Fruit fly (Drosophila melanogaster) whole organism, pupa: ENCODE measurements around the gene CG15347.

Source experiments
- CG10348 ChIP-seq: fragments of 200-800 bp; sonication (Bioruptor generic); IDR thresholded peaks from 2 replicates; pipeline ENCODE4 v1.3.6; 2022; ENCODE audit warnings: missing biosample characterization, missing genetic modification characterization
- CG12605 ChIP-seq: fragments of 200-800 bp; sonication (Bioruptor generic); IDR thresholded peaks from 2 replicates; pipeline ENCODE4 v1.3.6; 2022; ENCODE audit warnings: missing biosample characterization, missing genetic modification characterization
- CG13204 ChIP-seq: fragments of 200-800 bp; sonication (Bioruptor generic); optimal IDR thresholded peaks from 2 replicates; lab custom pipeline; 2018; ENCODE audit warnings: missing biosample characterization, mild to moderate bottlenecking, missing genetic modification characterization, moderate library complexity
- CG14655 ChIP-seq: fragments of 200-800 bp; sonication (Bioruptor generic); optimal IDR thresholded peaks from 3 replicates; lab custom pipeline; 2017; ENCODE audit warnings: mild to moderate bottlenecking, missing biosample characterization, missing genetic modification reagents, missing genetic modification characterization
- CG15710 ChIP-seq: fragments of 200-800 bp; sonication (Bioruptor generic); optimal IDR thresholded peaks from 2 replicates; lab custom pipeline; 2018; ENCODE audit warnings: missing biosample characterization, mild to moderate bottlenecking, missing genetic modification characterization, moderate library complexity
- CG17806 ChIP-seq: fragments of 200-800 bp; sonication (Bioruptor generic); optimal IDR thresholded peaks from 2 replicates; lab custom pipeline; 2018; ENCODE audit warnings: missing biosample characterization, mild to moderate bottlenecking, missing genetic modification characterization, moderate library complexity
- CG32121 ChIP-seq: fragments of 200-800 bp; sonication (Bioruptor generic); IDR thresholded peaks from 2 replicates; pipeline ENCODE4 v1.3.6; 2022; ENCODE audit warnings: missing biosample characterization, missing genetic modification characterization
- CG34367 ChIP-seq: fragments of 200-800 bp; sonication (Bioruptor generic); optimal IDR thresholded peaks from 2 replicates; lab custom pipeline; 2018; ENCODE audit warnings: missing biosample characterization, mild to moderate bottlenecking, missing genetic modification characterization
- CG4496 ChIP-seq: fragments of 200-800 bp; sonication (Bioruptor generic); IDR thresholded peaks from 3 replicates; pipeline ENCODE4 v1.3.6; 2022; ENCODE audit warnings: missing biosample characterization, missing genetic modification characterization
- CG8159 ChIP-seq: fragments of 200-800 bp; sonication (Bioruptor generic); optimal IDR thresholded peaks from 3 replicates; lab custom pipeline; 2018; ENCODE audit warnings: missing biosample characterization, mild to moderate bottlenecking, missing genetic modification characterization, moderate library complexity
- CG8301 ChIP-seq: fragments of 200-800 bp; sonication (Bioruptor generic); optimal IDR thresholded peaks from 2 replicates; lab custom pipeline; 2018; ENCODE audit warnings: missing biosample characterization, mild to moderate bottlenecking, missing genetic modification characterization
- CG9948 ChIP-seq: fragments of 200-800 bp; sonication (Bioruptor generic); optimal IDR thresholded peaks from 2 replicates; lab custom pipeline; 2018; ENCODE audit warnings: missing biosample characterization, mild to moderate bottlenecking, missing genetic modification characterization, moderate library complexity
- D1 ChIP-seq: fragments of 200-800 bp; sonication (Bioruptor generic); optimal IDR thresholded peaks from 2 replicates; lab custom pipeline; 2018; ENCODE audit warnings: missing biosample characterization, mild to moderate bottlenecking, missing genetic modification characterization, moderate library complexity
- EcR ChIP-seq: fragments of 200-800 bp; sonication (Bioruptor generic); optimal IDR thresholded peaks from 3 replicates; lab custom pipeline; 2019; ENCODE audit warnings: missing biosample characterization, missing genetic modification characterization, mild to moderate bottlenecking, moderate library complexity, missing genetic modification reagents
- Ets98B ChIP-seq: fragments of 200-800 bp; sonication (Bioruptor generic); IDR thresholded peaks from 2 replicates; pipeline ENCODE4 v1.3.6; 2022; ENCODE audit warnings: missing biosample characterization, missing genetic modification characterization
- Pif1A ChIP-seq: fragments of 200-800 bp; sonication (Bioruptor generic); optimal IDR thresholded peaks from 3 replicates; lab custom pipeline; 2016; ENCODE audit warnings: missing biosample characterization, missing genetic modification characterization
- Pif1B ChIP-seq: fragments of 200-800 bp; sonication (Bioruptor generic); optimal IDR thresholded peaks from 3 replicates; lab custom pipeline; 2016; ENCODE audit warnings: missing biosample characterization, missing genetic modification characterization
- Snoo ChIP-seq: fragments of 200-800 bp; sonication (Bioruptor generic); optimal IDR thresholded peaks from 3 replicates; lab custom pipeline; 2017; ENCODE audit warnings: missing biosample characterization, mild to moderate bottlenecking, missing genetic modification characterization, inconsistent platforms
- fd96Ca ChIP-seq: fragments of 200-800 bp; sonication (Bioruptor generic); IDR thresholded peaks from 3 replicates; pipeline ENCODE4 v1.3.6; 2022; ENCODE audit warnings: missing biosample characterization, missing genetic modification characterization
- gl ChIP-seq: fragments of 200-800 bp; sonication (Bioruptor generic); optimal IDR thresholded peaks from 2 replicates; lab custom pipeline; 2018; ENCODE audit warnings: missing biosample characterization, mild to moderate bottlenecking, missing genetic modification characterization
- rn ChIP-seq: fragments of 200-800 bp; sonication (Bioruptor generic); IDR thresholded peaks from 2 replicates; pipeline ENCODE4 v1.3.6; 2022; ENCODE audit warnings: missing biosample characterization, missing genetic modification characterization

CG15347 gene

DNA sequence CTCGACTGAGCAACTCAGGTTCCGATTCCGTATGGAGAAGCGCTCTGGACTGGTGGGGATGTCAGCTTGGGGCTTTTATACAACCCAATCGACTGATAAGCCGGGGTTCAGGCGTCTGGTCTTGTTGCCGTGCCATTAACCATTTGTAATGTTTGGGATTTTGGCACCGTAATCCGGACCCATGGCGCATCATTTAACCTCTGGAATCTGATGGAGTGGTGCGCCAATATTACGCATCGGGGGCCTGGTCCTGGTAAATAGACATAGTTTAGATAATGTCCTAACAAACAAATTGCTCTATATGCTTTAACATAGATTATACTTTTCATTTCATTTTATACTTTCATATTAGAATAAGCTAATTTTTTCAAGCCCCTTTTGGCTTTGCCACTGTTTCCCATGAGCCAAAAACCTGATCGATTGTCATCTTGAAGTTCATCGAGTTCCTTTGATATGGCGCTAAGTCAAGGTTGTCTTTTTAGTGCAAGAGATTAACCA lies 8.3 kb upstream of the CG15347 start, which contains the start of gene CG12116:
TSS of gene CG12116 (minus strand) at position 51 of the 498 bp plus-strand sequence.
- TF ChIP-seq CG17806 (tag; lab: Kevin White, UChicago) (no peak), CG8159 (tag; lab: Kevin White, UChicago) (no peak), D1 (tag; lab: Kevin White, UChicago) (no peak), rn (GFP tag; lab: Robert Waterston, UW) (no peak), Pif1B (GFP tag; lab: Kevin White, UChicago) (no peak), CG12605 (GFP tag; lab: Robert Waterston, UW) (no peak), gl (tag; lab: Kevin White, UChicago) (no peak), CG15710 (no peak), CG14655 (no peak), CG13204 (GFP tag; lab: Kevin White, UChicago) (no peak), CG34367 (no peak), CG32121 (GFP tag; lab: Robert Waterston, UW) (no peak), fd96Ca (GFP tag; lab: Robert Waterston, UW) (no peak), CG8301 (tag; lab: Kevin White, UChicago) (no peak), CG9948 (tag; lab: Kevin White, UChicago) (no peak), EcR (GFP tag; lab: Kevin White, UChicago) (no peak), CG4496 (no peak), CG10348 (GFP tag; lab: Robert Waterston, UW) (no peak)

DNA sequence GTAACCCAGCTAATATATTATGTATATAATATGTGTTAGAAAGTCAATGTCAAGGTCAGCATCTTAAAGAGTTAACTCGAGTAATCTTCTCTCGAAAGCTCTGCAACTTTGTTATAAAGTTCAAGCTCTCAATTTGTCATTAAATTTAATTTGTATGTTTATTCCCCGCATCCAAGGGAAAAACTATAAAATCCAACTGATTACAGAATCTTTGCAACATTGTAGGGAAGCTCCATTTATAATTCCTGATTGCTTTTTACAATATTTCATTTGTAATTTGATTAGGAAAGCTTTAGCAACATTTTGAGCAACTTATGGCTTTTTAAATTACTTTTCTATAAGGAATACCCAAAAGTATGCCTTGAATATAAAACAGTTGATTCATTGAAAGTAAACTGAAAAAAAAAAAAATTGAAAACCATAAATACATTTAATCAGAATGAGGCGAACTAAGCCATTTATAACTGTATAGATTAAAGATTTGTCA lies 6.1 kb upstream of the CG15347 start:
- TF ChIP-seq CG8159 (tag; lab: Kevin White, UChicago): no peak
- TF ChIP-seq Ets98B (GFP tag; lab: Robert Waterston, UW): no peak
- TF ChIP-seq CG32121 (GFP tag; lab: Robert Waterston, UW): no peak
- TF ChIP-seq CG4496: no peak
- no peak for TF ChIP-seq gl (tag; lab: Kevin White, UChicago)

DNA sequence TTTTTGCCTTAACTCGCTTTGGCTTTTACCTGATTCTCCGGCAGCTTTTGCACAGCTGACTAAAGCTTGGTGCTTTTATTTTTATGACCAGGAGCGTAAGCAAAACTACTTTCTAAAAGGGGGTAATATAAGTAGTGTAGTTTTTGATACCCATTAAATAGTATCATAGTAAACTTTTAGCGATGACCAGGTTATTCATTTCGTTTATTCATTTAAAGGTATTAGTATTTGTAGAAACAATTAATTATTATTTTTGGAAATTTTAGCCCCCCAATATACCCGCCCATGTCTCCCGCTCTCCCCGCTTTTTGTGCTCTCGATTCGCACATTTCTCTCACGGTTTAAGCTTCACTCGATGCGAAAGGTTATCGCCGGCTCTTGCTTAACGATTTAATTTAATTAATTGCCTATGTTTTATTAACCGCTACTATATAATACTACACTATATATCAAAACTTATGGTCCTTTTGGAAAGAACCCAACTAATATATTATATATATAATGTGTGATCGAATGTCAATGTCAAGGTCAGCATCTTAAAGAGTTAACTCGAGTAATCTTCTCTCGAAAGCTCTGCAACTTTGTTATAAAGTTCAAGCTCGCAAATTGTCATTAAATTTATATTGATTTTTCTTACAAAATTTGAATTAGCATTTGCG lies 3.8 kb upstream of the CG15347 start, which contains the start of gene Sptr:
TSS of gene Sptr (minus strand) at position 61 of the 659 bp plus-strand sequence.
- peak; percentile 95 for TF ChIP-seq Ets98B (GFP tag; lab: Robert Waterston, UW)
- TF ChIP-seq CG10348 (GFP tag; lab: Robert Waterston, UW): no peak
- peak; percentile 91 for TF ChIP-seq CG9948 (tag; lab: Kevin White, UChicago)
- peak; percentile 93 for TF ChIP-seq Pif1B (GFP tag; lab: Kevin White, UChicago)
- TF ChIP-seq Pif1A: peak; percentile 93
- TF ChIP-seq EcR (GFP tag; lab: Kevin White, UChicago): peak; percentile 64
- TF ChIP-seq CG8301 (tag; lab: Kevin White, UChicago): peak; percentile 91
- TF ChIP-seq Snoo (tag; lab: Kevin White, UChicago): peak; percentile 92
- peak; percentile 92 for TF ChIP-seq CG12605 (GFP tag; lab: Robert Waterston, UW)
- TF ChIP-seq fd96Ca (GFP tag; lab: Robert Waterston, UW): peak; percentile 89
- TF ChIP-seq CG17806 (tag; lab: Kevin White, UChicago): peak; percentile 92
- TF ChIP-seq CG15710: peak; percentile 94
- peak; percentile 85 for TF ChIP-seq CG13204 (GFP tag; lab: Kevin White, UChicago)
- TF ChIP-seq D1 (tag; lab: Kevin White, UChicago): peak; percentile 80
- peak; percentile 96 for TF ChIP-seq CG4496
- TF ChIP-seq CG32121 (GFP tag; lab: Robert Waterston, UW): peak; percentile 93
- peak; percentile 92 for TF ChIP-seq CG34367
- peak; percentile 95 for TF ChIP-seq CG8159 (tag; lab: Kevin White, UChicago)
- peak; percentile 91 for TF ChIP-seq CG14655
- peak; percentile 72 for TF ChIP-seq rn (GFP tag; lab: Robert Waterston, UW)
- peak; percentile 83 for TF ChIP-seq gl (tag; lab: Kevin White, UChicago)

DNA sequence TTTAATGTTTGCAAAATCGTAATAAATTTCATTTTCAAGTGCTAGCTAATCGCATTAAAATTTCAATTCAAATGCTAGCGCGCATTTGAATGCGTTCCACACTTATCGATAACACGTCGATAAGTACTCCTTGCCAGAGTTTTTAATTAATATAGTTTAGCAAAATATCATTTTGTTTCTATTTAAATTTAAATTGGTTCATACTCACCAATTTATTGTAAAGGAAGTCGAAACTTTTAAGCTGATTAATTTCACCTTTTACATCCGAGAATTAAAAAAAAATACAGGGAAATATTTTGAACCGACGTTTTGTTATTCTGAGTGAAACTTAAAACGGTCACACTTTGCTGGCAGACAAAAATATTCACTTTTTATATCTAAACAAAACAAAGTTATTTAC lies 449 bp upstream of the CG15347 start, which contains the start of gene Es2:
TSS of gene Es2 (plus strand) at position 333 of the 400 bp plus-strand sequence.
- TF ChIP-seq D1 (tag; lab: Kevin White, UChicago) (peak; percentile 1), Pif1A (no peak), CG13204 (GFP tag; lab: Kevin White, UChicago) (no peak), gl (tag; lab: Kevin White, UChicago) (no peak), CG17806 (tag; lab: Kevin White, UChicago) (no peak), CG12605 (GFP tag; lab: Robert Waterston, UW) (no peak)

DNA sequence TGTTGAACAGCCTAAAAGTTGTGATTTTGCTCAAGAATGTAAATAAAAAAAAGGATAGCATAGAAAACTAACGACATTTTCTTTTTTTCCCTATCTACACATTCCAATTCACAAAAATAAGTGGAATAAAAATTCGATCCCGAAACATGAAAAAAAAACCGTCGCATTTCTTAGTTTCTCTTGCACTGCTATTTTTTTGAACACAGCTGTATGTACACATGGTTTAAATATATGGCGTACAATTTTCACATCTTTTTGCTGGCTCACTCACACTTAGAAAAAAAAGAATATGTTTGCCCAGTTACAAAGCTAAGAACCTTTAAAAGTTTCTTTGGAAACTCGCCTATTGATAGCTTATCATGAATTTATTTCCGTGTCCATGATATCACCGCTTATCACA lies 466 bp downstream of the CG15347 start:
- TF ChIP-seq CG15710 (no peak), CG17806 (tag; lab: Kevin White, UChicago) (no peak), CG14655 (no peak), CG34367 (no peak), Pif1B (GFP tag; lab: Kevin White, UChicago) (no peak), CG10348 (GFP tag; lab: Robert Waterston, UW) (no peak), CG4496 (no peak), CG13204 (GFP tag; lab: Kevin White, UChicago) (no peak)
